Worm (Caenorhabditis elegans) whole organism, L4 larva: ENCODE data around the gene dyf-6.

Experiments
- fkh-10 ChIP-seq: fragments of 150-350 bp; optimal IDR thresholded peaks from 2 replicates; lab custom pipeline; 2014; ENCODE audit warnings: missing biosample characterization, missing genetic modification reagents, missing genetic modification characterization
- nhr-102 ChIP-seq: sonication (generic microtip); optimal IDR thresholded peaks from 2 replicates; lab custom pipeline; 2016; ENCODE audit warnings: mild to moderate bottlenecking, missing genetic modification characterization, moderate library complexity, missing compliant biosample characterization

DNA sequence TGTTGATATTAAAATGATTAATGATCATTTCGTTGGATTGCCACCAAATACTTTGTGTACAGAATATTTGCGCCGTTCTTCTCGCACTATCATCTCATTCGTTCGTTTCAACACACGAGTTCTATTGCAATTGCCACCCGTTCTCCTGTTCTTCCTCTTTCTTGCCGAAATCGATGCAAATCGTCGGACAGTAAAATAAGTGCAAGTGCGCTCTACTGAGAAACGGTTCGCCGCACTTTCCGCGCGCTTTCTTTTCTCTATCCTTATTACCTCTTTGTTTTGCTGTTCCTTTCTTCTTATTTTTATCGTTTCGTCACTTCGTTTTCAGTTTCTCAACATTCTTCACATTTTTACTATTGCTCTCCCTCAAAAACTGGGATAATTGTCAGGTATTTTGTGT lies 4.9 kb upstream of the dyf-6 start:
- TF ChIP-seq nhr-102 (tag; lab: Kevin White, UChicago) (no peak), fkh-10 (GFP tag; lab: Kevin White, UChicago) (no peak)
